Worm (Caenorhabditis elegans): Measurements from ENCODE around the gene nspg-7.2.

Gene nspg-7.2

DNA sequence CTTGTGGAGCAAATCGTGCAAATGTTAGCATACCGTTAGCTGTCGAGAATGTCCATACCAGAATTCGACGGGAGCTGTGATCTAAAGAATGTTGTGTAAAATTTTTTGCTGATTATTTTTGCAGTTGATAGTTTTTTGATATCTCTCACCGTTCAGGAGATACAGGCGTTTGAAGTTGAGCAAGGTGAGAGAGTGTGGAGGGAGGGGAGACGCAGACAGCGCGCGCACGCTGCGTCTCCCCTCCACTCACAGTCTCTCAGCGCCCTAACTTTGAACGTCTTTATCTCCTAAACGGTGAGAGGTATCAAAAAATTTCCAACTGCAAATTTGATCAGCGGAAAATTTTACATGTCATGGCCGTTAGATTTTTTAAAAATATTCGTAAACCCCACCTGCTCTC is 3.2 kb downstream of the nspg-7.2 start:
- no peak for TF ChIP-seq odd-2 (tag; optimal IDR thresholded peaks at IDR 0.05)
- TF ChIP-seq hlh-13 (GFP tag; optimal IDR thresholded peaks at IDR 0.05), result no peak
- TF ChIP-seq sox-2 (GFP tag; IDR thresholded peaks at IDR 0.05), result no peak
- TF ChIP-seq ref-2 (tag; optimal IDR thresholded peaks at IDR 0.05), result no peak
- TF ChIP-seq ceh-30 (tag; optimal IDR thresholded peaks at IDR 0.05), result no peak
- no peak for TF ChIP-seq ceh-45 (GFP tag; IDR thresholded peaks at IDR 0.05)
- no peak for TF ChIP-seq unc-42 (tag; optimal IDR thresholded peaks at IDR 0.05)
- TF ChIP-seq pag-3 (tag; optimal IDR thresholded peaks at IDR 0.05; ENCODE audit: borderline replicate concordance), result no peak
- no peak for TF ChIP-seq eyg-1 (tag; optimal IDR thresholded peaks at IDR 0.05)
- no peak for TF ChIP-seq dve-1 (tag; optimal IDR thresholded peaks at IDR 0.05)
- no peak for TF ChIP-seq sdc-2 (tag; optimal IDR thresholded peaks at IDR 0.05)
- TF ChIP-seq ahr-1 (tag; optimal IDR thresholded peaks at IDR 0.05), result no peak

DNA sequence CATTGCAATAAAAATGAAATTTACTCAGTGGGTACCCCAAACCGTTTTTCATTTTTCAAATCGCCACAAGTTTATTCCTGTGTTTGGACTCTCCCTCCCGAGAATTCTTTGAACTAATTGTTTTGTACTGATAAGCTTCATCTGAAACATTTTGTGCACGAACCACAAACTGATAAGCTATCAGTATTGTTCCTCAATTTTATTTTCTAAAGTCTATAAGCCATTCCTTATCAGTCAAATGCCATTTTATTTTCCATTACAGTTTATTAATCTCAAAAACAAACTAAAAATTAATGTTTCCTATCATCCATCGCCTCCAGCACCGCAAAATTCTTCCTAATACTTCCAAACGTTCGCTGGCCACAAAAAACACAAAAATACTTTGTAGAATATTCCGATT is 4.5 kb downstream of the nspg-7.2 start:
- peak; percentile 80 for TF ChIP-seq elt-2 (tag; optimal IDR thresholded peaks at IDR 0.05)
- no peak for TF ChIP-seq syd-9 (tag; optimal IDR thresholded peaks at IDR 0.05)
- no peak for TF ChIP-seq F13H6.1 (tag; optimal IDR thresholded peaks at IDR 0.05)

DNA sequence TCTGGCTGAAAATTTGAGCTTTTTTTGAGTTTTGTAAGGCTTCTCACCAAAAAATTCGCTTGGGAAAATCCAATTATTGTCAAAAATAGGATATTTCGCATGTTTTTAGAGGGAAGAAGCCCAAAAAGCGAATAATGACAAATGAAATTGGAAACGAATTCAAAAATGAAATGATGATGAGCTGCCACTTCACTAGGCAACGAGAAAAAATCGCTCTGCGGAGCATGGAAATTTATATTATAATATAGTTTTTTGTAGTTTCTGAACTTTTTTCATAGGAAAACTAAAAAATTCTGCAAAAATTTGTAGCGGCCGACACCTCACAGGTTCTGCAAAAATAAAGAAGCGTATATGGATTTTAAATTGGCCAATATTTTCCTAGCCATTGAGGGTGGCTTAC is 5.2 kb downstream of the nspg-7.2 start, which contains the start of gene Y53G8AL.3:
TSS of gene Y53G8AL.3 (minus strand) at position 101 of the 400 bp plus-strand sequence.
- no peak for TF ChIP-seq ceh-45 (GFP tag; IDR thresholded peaks at IDR 0.05)

DNA sequence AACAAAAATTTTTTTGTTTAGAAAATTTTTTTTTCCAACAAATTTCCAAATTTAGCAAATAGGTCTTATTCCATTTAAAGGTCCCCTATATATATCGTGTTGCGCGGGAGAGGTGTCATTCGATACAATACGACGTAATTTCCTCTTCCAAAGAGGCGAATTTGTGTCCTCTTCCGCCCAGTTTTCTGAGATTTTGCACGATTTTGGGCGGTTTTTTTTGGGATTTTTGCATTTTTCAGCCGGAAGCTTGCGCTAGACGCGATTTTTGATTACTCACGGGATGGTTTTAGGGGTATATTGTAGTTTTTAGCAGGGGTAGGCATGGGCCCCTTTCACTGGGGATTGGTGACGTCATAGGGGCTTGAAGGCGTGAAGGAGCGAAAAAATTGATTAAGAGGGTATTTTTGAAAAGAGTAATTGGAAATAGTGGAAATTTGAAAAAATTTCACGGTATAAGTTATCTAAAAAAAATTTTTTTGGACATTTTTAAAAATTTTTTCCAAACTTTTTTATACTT is 7.6 kb downstream of the nspg-7.2 start, which contains the start of gene Y53G8AL.4:
TSS of gene Y53G8AL.4 (minus strand) at position 51 of the 517 bp plus-strand sequence.
- no peak for TF ChIP-seq dmd-4 (tag; optimal IDR thresholded peaks at IDR 0.05; ENCODE audit: borderline replicate concordance)
- no peak for TF ChIP-seq hlh-13 (GFP tag; optimal IDR thresholded peaks at IDR 0.05)
- TF ChIP-seq lim-6 (tag; optimal IDR thresholded peaks at IDR 0.05), result no peak
- TF ChIP-seq ztf-16 (tag; optimal IDR thresholded peaks at IDR 0.05), result no peak
- TF ChIP-seq unc-86 (tag; optimal IDR thresholded peaks at IDR 0.05), result no peak
- no peak for TF ChIP-seq ceh-31 (tag; optimal IDR thresholded peaks at IDR 0.05)
- no peak for TF ChIP-seq Y22D7AL.16 (tag; optimal IDR thresholded peaks at IDR 0.05)
- no peak for TF ChIP-seq ttx-3 (tag; optimal IDR thresholded peaks at IDR 0.05)

DNA sequence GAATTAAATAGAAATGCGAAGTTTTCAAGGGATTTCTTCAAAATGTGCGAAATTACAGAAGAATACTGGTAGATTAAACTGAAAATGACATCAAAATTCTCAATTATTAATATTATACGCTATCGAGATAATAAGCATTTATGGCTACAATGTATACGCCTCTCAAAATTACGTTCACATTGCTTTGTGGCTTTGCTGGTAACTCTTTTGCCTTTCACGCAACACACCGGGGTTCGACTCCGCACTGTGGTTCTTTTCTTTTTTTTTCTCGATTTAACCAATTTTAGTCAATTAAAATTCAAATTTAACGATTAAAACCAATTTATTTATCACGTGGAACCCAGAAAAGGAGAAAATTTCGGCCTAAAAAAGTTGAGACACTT is 9.2 kb downstream of the nspg-7.2 start:
- TF ChIP-seq tbx-7 (tag; optimal IDR thresholded peaks at IDR 0.05) (no peak), dmd-4 (tag; optimal IDR thresholded peaks at IDR 0.05; ENCODE audit: borderline replicate concordance) (no peak), C38D4.7 (GFP tag; optimal IDR thresholded peaks at IDR 0.05) (peak; percentile 33), nhr-232 (tag; optimal IDR thresholded peaks at IDR 0.05) (no peak), rnt-1 (tag; optimal IDR thresholded peaks at IDR 0.05) (no peak), che-1 (tag; optimal IDR thresholded peaks at IDR 0.05) (peak; percentile 19), hlh-13 (GFP tag; optimal IDR thresholded peaks at IDR 0.05) (no peak), ceh-31 (tag; optimal IDR thresholded peaks at IDR 0.05) (no peak), unc-86 (tag; optimal IDR thresholded peaks at IDR 0.05) (peak; percentile 12), elt-4 (tag; optimal IDR thresholded peaks at IDR 0.05) (no peak), pag-3 (tag; optimal IDR thresholded peaks at IDR 0.05; ENCODE audit: borderline replicate concordance) (no peak), ceh-14 (tag; optimal IDR thresholded peaks at IDR 0.05) (no peak), ceh-48 (tag; optimal IDR thresholded peaks at IDR 0.05) (peak; percentile 15), unc-3 (GFP tag; conservative IDR thresholded peaks at IDR 0.05) (no peak), unc-3 (tag; optimal IDR thresholded peaks at IDR 0.05) (no peak), mec-3 (tag; optimal IDR thresholded peaks at IDR 0.05; ENCODE audit: borderline replicate concordance) (no peak), lin-11 (tag; optimal IDR thresholded peaks at IDR 0.05) (no peak), fkh-10 (GFP tag; optimal IDR thresholded peaks at IDR 0.05) (no peak)
